Worm (Caenorhabditis elegans): ENCODE data around the gene F17C11.12.

- TF ChIP-seq dmd-4 (tag; optimal IDR thresholded peaks at IDR 0.05; ENCODE audit: borderline replicate concordance) = no peak
- no peak for TF ChIP-seq ama-1 (optimal IDR thresholded peaks at IDR 0.05)
- TF ChIP-seq hlh-8 (tag; optimal IDR thresholded peaks at IDR 0.05) = no peak
These were observed 45.7 kb downstream of the F17C11.12 start, which contains the start of gene F32D8.12 for ce11 chrV:10890980-10891379.

Data from whole organism, late embryonic.